Worm (Caenorhabditis elegans): ENCODE results near the gene fbxa-45.

ce11 chrV:16853956-16854683, 45.1 kb downstream of the fbxa-45 start, which contains the start of the genes clec-35 and clec-27:
- TF ChIP-seq unc-130 (GFP tag; optimal IDR thresholded peaks at IDR 0.05) (no peak), rec-8 (tag; optimal IDR thresholded peaks at IDR 0.05) (no peak), ekl-4 (GFP tag; IDR thresholded peaks at IDR 0.05) (no peak), hmg-1.2 (GFP tag; IDR thresholded peaks at IDR 0.05) (no peak), ceh-58 (GFP tag; IDR thresholded peaks at IDR 0.05) (no peak)

Measured in whole organism, young adult.